Worm (Caenorhabditis elegans) whole organism, late embryonic: ENCODE measurements around the gene srh-222.

Source experiments
- C38D4.7 ChIP-seq: fragments of 200-800 bp; sonication (Bioruptor generic); optimal IDR thresholded peaks from 2 replicates; lab custom pipeline; 2018; ENCODE audit warnings: mild to moderate bottlenecking, missing genetic modification characterization, moderate library complexity, missing compliant biosample characterization
- K02D7.2 ChIP-seq: sonication (generic microtip); optimal IDR thresholded peaks from 2 replicates; lab custom pipeline; 2017; ENCODE audit warnings: mild to moderate bottlenecking, missing genetic modification characterization, missing compliant biosample characterization
- K09A11.1 ChIP-seq: sonication (generic microtip); optimal IDR thresholded peaks from 2 replicates; lab custom pipeline; 2017; ENCODE audit warnings: antibody characterized with exemption, mild to moderate bottlenecking, missing genetic modification characterization, missing compliant biosample characterization; ENCODE audit not compliant: insufficient read depth
- Y22D7AL.16 ChIP-seq: sonication (generic microtip); optimal IDR thresholded peaks from 2 replicates; lab custom pipeline; 2016; ENCODE audit warnings: missing genetic modification characterization, missing compliant biosample characterization
- ceh-14 ChIP-seq: sonication (generic microtip); optimal IDR thresholded peaks from 2 replicates; lab custom pipeline; 2016; ENCODE audit warnings: missing genotype, missing genetic modification characterization, missing compliant biosample characterization
- ceh-18 ChIP-seq: sonication (generic microtip); optimal IDR thresholded peaks from 2 replicates; lab custom pipeline; 2016; ENCODE audit warnings: missing genetic modification characterization, missing compliant biosample characterization
- ceh-2 ChIP-seq: sonication (generic microtip); optimal IDR thresholded peaks from 2 replicates; lab custom pipeline; 2016; ENCODE audit warnings: missing genotype, missing genetic modification characterization, missing compliant biosample characterization
- ceh-22 ChIP-seq: sonication (generic microtip); optimal IDR thresholded peaks from 2 replicates; lab custom pipeline; 2017; ENCODE audit warnings: missing biosample characterization, missing genetic modification characterization
- ceh-30 ChIP-seq: fragments of 150-350 bp; optimal IDR thresholded peaks from 2 replicates; lab custom pipeline; 2014; ENCODE audit warnings: missing biosample characterization, missing genetic modification characterization
- ceh-31 ChIP-seq: sonication (generic microtip); optimal IDR thresholded peaks from 2 replicates; lab custom pipeline; 2016; ENCODE audit warnings: missing genetic modification characterization, missing compliant biosample characterization
- ceh-34 ChIP-seq: sonication (generic microtip); optimal IDR thresholded peaks from 2 replicates; lab custom pipeline; 2016; ENCODE audit warnings: mild to moderate bottlenecking, missing genetic modification characterization, missing compliant biosample characterization
- ceh-45 ChIP-seq: fragments of 200-800 bp; sonication (Bioruptor generic); IDR thresholded peaks from 2 replicates; pipeline ENCODE4 v1.3.6; 2022; ENCODE audit warnings: missing genetic modification reagents, missing genetic modification characterization, missing compliant biosample characterization
- ceh-48 ChIP-seq: sonication (generic microtip); optimal IDR thresholded peaks from 2 replicates; lab custom pipeline; 2016; ENCODE audit warnings: missing genetic modification characterization, inconsistent platforms, missing compliant biosample characterization
- ceh-9 ChIP-seq: sonication (generic microtip); optimal IDR thresholded peaks from 2 replicates; lab custom pipeline; 2016; ENCODE audit warnings: mild to moderate bottlenecking, missing genetic modification characterization, inconsistent platforms, missing compliant biosample characterization
- elt-4 ChIP-seq: sonication (generic microtip); optimal IDR thresholded peaks from 2 replicates; lab custom pipeline; 2016; ENCODE audit warnings: missing genetic modification characterization, missing compliant biosample characterization
- ets-4 ChIP-seq: sonication (generic microtip); optimal IDR thresholded peaks from 2 replicates; lab custom pipeline; 2016; ENCODE audit warnings: missing genetic modification characterization, missing compliant biosample characterization
- eyg-1 ChIP-seq: sonication (generic microtip); optimal IDR thresholded peaks from 2 replicates; lab custom pipeline; 2016; ENCODE audit warnings: missing genotype, missing genetic modification characterization, missing compliant biosample characterization
- fax-1 ChIP-seq: sonication (generic microtip); optimal IDR thresholded peaks from 2 replicates; lab custom pipeline; 2016; ENCODE audit warnings: missing genotype, missing genetic modification characterization, missing compliant biosample characterization
- fkh-10 ChIP-seq: fragments of 150-350 bp; optimal IDR thresholded peaks from 2 replicates; lab custom pipeline; 2014; ENCODE audit warnings: missing biosample characterization, missing genetic modification reagents, missing genetic modification characterization
- fkh-6 ChIP-seq: sonication (generic microtip); optimal IDR thresholded peaks from 2 replicates; lab custom pipeline; 2016; ENCODE audit warnings: missing genetic modification characterization, missing compliant biosample characterization
- hlh-15 ChIP-seq: sonication (generic microtip); optimal IDR thresholded peaks from 2 replicates; lab custom pipeline; 2016; ENCODE audit warnings: missing genetic modification characterization, missing compliant biosample characterization
- hlh-30 ChIP-seq: sonication (generic microtip); optimal IDR thresholded peaks from 2 replicates; lab custom pipeline; 2017; ENCODE audit warnings: antibody characterized with exemption, missing genetic modification characterization, missing compliant biosample characterization; ENCODE audit not compliant: insufficient read depth
- hlh-6 ChIP-seq: sonication (generic microtip); optimal IDR thresholded peaks from 2 replicates; lab custom pipeline; 2016; ENCODE audit warnings: missing genotype, missing genetic modification characterization, missing compliant biosample characterization
- lim-6 ChIP-seq: sonication (generic microtip); optimal IDR thresholded peaks from 2 replicates; lab custom pipeline; 2016; ENCODE audit warnings: missing genetic modification characterization, missing compliant biosample characterization
- lin-11 ChIP-seq: fragments of 200-800 bp; sonication (Bioruptor generic); optimal IDR thresholded peaks from 2 replicates; lab custom pipeline; 2018; ENCODE audit warnings: mild to moderate bottlenecking, missing genetic modification characterization, missing compliant biosample characterization
- pag-3 ChIP-seq: sonication (generic microtip); optimal IDR thresholded peaks from 2 replicates; lab custom pipeline; 2016; ENCODE audit warnings: missing compliant biosample characterization, missing genetic modification characterization, borderline replicate concordance
- pax-1 ChIP-seq: fragments of 150-350 bp; optimal IDR thresholded peaks from 2 replicates; lab custom pipeline; 2014; ENCODE audit warnings: missing biosample characterization, missing genetic modification characterization
- pqm-1 ChIP-seq: sonication (generic microtip); optimal IDR thresholded peaks from 2 replicates; lab custom pipeline; 2016; ENCODE audit warnings: missing genetic modification characterization, missing compliant biosample characterization
- ref-2 ChIP-seq: sonication (generic microtip); optimal IDR thresholded peaks from 2 replicates; lab custom pipeline; 2016; ENCODE audit warnings: missing genetic modification characterization, missing compliant biosample characterization
- sox-2 ChIP-seq: fragments of 200-800 bp; sonication (Bioruptor generic); IDR thresholded peaks from 2 replicates; pipeline ENCODE4 v1.3.6; 2022; ENCODE audit warnings: missing genetic modification reagents, missing genetic modification characterization, missing compliant biosample characterization
- syd-9 ChIP-seq: sonication (generic microtip); optimal IDR thresholded peaks from 2 replicates; lab custom pipeline; 2016; ENCODE audit warnings: mild to moderate bottlenecking, missing genetic modification characterization, moderate library complexity, missing compliant biosample characterization
- tbx-2 ChIP-seq: sonication (generic microtip); optimal IDR thresholded peaks from 2 replicates; lab custom pipeline; 2016; ENCODE audit warnings: missing genetic modification characterization, missing compliant biosample characterization
- ttx-3 ChIP-seq: sonication (generic microtip); optimal IDR thresholded peaks from 2 replicates; lab custom pipeline; 2016; ENCODE audit warnings: missing genetic modification reagents, missing genetic modification characterization, missing compliant biosample characterization
- unc-42 ChIP-seq: sonication (generic microtip); optimal IDR thresholded peaks from 2 replicates; lab custom pipeline; 2016; ENCODE audit warnings: missing genotype, missing genetic modification characterization, missing compliant biosample characterization
- unc-55 ChIP-seq: sonication (generic microtip); optimal IDR thresholded peaks from 2 replicates; lab custom pipeline; 2017; ENCODE audit warnings: missing biosample characterization, missing genetic modification reagents, missing genetic modification characterization
- unc-86 ChIP-seq: sonication (generic microtip); optimal IDR thresholded peaks from 2 replicates; lab custom pipeline; 2016; ENCODE audit warnings: missing genetic modification characterization, missing compliant biosample characterization
- ztf-16 ChIP-seq: sonication (generic microtip); optimal IDR thresholded peaks from 2 replicates; lab custom pipeline; 2017; ENCODE audit warnings: missing genetic modification characterization, missing compliant biosample characterization

The srh-222 gene

DNA sequence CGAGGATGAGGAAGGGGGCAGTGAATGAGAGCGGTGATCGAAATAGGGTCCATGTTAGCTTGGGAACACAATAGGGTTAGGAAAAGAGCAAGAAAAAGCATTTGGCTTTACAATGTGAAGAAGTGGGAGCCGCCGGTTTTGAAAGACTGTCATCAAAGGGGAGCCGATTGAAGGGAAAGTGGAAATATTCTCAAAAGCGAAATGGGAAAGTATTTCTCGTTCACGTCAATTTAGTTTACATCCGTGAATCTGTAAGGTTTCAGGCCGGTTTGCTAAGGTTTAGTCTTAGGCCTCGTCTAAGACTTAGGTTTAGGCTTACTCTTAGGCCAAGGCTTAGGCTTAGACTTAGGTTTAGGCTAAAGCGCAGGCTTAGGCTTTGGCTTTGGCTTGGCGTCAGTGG is 15.8 kb downstream of the srh-222 start, which contains the start of gene F47C12.7:
F47C12.7 (minus strand) TSS at position 101 of the 400 bp plus-strand sequence.
- TF ChIP-seq lin-11 (tag; lab: Kevin White, UChicago) (no peak), ztf-16 (tag; lab: Kevin White, UChicago) (no peak), ceh-48 (no peak)

DNA sequence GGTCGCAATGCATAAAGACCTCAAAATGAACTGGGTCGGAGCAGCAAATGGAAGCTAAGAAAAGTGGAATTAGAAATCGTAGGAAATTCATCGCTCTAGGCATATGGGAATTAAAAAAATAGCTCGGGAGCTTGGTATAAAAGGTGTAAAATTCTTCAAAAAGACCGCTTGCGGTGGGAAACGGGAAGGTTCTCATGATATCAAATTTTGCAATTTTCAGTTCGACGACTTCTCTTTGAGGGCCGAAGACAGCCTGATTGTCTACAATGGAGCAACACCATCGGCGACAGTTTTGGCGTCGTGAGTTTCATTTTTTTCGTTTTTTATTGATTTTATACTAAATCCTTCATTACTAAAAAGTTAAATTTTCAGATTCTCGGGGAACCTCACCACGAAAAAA is 18.9 kb downstream of the srh-222 start, which contains the start of gene F47C12.8:
F47C12.8 (minus strand) TSS at position 101 of the 400 bp plus-strand sequence.
- TF ChIP-seq ceh-22 (tag; lab: Kevin White, UChicago) = no peak
- TF ChIP-seq eyg-1 (tag; lab: Kevin White, UChicago) = no peak
- TF ChIP-seq pqm-1 (tag; lab: Kevin White, UChicago) = no peak
- TF ChIP-seq Y22D7AL.16 (tag; lab: Kevin White, UChicago) = no peak
- TF ChIP-seq unc-86 (tag; lab: Kevin White, UChicago) = no peak
- no peak for TF ChIP-seq ets-4

DNA sequence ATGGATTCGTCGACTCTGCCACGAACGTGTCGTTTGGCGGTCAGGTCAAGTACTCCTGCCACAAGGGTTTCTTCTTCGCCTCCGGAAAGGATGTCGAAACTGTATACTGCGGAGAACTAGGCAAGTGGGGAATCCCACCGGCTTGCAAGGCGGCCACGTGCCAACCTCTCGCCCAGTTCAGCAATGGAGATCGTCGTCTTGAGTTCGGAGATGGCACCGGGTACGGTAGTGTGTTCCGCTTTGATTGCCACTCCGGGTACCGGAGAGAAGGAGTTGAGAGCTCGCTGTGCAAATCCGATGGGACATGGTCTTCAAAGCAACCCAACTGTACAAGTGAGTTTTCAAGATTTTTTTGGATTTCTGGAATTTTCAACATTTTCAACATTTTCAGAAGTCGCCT is 20.0 kb downstream of the srh-222 start:
- TF ChIP-seq ceh-14 (tag; lab: Kevin White, UChicago) (no peak), syd-9 (tag; lab: Kevin White, UChicago) (no peak), elt-4 (tag; lab: Kevin White, UChicago) (peak; percentile 70)

DNA sequence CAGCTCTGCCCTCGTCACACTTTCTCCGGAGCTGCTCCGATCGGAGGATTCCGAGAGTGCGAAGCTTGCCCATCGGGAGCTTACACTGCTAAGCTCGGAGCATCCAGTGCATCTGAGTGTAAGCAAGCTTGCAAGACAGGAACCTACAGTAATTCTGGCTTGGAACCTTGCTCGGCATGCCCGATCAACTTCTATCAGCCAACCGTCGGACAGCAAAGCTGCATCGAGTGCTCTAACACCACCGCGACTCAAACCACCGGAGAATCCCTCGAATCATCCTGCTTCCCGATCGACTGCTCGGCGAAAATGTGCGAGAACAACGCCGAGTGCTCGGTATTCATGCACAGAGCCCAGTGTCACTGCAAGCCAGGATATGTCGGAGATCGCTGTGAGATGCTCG is 24.6 kb downstream of the srh-222 start:
- TF ChIP-seq unc-86 (tag; lab: Kevin White, UChicago) (no peak), fkh-6 (tag; lab: Kevin White, UChicago) (no peak), ref-2 (tag; lab: Kevin White, UChicago) (no peak), hlh-15 (tag; lab: Kevin White, UChicago) (no peak), ceh-45 (no peak), fax-1 (tag; lab: Kevin White, UChicago) (no peak), ceh-34 (tag; lab: Kevin White, UChicago) (no peak), ztf-16 (tag; lab: Kevin White, UChicago) (no peak), pax-1 (tag; lab: Kevin White, UChicago) (no peak), pag-3 (tag; lab: Kevin White, UChicago) (no peak), ttx-3 (no peak), K02D7.2 (tag; lab: Kevin White, UChicago) (no peak), ceh-18 (tag; lab: Kevin White, UChicago) (no peak), ceh-30 (tag; lab: Kevin White, UChicago) (no peak), hlh-30 (tag; lab: Kevin White, UChicago) (no peak), ceh-9 (no peak), fkh-10 (no peak), sox-2 (GFP tag; lab: Robert Waterston, UW) (no peak), tbx-2 (no peak)

DNA sequence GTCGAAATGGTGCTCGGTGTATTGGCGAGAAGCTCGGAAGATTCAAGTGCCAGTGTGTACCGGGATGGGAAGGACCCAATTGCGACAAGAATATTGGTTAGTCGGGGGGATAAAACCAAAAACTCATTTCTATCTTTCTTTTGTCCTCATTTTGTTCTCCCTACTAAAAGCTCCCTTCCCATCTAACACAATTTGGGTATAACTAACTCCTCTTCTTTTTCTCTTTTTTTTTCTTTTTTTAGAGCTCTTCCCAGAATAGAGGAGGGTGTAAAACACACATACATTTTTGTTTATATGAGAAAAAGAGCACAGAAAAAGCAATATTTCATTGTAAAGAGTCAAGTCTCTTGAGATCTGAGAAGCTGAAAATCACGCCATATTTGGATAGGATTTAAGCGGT is 25.5 kb downstream of the srh-222 start:
- TF ChIP-seq unc-42 (tag; lab: Kevin White, UChicago) (peak; percentile 74), unc-86 (tag; lab: Kevin White, UChicago) (no peak)

DNA sequence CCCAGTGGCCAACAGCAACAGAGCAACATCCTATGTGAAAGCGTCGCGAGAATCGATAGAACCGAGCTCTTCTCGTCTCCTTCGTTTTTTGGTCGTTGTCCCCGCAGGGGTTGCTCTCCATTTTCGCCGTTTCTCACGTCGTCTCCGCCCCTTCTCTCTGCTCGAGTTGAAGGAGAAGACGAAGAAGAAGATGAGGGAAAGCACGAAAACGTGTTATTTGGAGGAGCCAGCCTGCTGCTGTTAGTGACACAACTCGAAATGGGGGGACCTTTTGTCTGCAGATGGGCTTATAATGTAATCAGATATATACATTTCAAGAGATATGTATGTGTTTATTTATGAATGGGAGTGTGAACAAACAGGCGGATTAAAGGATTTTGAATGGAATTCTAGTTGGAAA is 28.1 kb downstream of the srh-222 start, which contains the start of gene W02C12.2:
W02C12.2 (minus strand) TSS at position 277 of the 400 bp plus-strand sequence.
- TF ChIP-seq hlh-6 (tag; lab: Kevin White, UChicago) (no peak), tbx-2 (no peak), C38D4.7 (no peak), lim-6 (tag; lab: Kevin White, UChicago) (no peak), K09A11.1 (tag; lab: Kevin White, UChicago) (no peak), ceh-2 (tag; lab: Kevin White, UChicago) (no peak), ceh-31 (tag; lab: Kevin White, UChicago) (peak; percentile 1), ets-4 (no peak), unc-55 (GFP tag; lab: Kevin White, UChicago) (no peak), hlh-15 (tag; lab: Kevin White, UChicago) (no peak), ceh-34 (tag; lab: Kevin White, UChicago) (no peak), unc-42 (tag; lab: Kevin White, UChicago) (peak; percentile 72), ceh-48 (peak; percentile 24)
